Worm (Caenorhabditis elegans): Measurements from ENCODE around the gene Y39A3B.1.

DNA sequence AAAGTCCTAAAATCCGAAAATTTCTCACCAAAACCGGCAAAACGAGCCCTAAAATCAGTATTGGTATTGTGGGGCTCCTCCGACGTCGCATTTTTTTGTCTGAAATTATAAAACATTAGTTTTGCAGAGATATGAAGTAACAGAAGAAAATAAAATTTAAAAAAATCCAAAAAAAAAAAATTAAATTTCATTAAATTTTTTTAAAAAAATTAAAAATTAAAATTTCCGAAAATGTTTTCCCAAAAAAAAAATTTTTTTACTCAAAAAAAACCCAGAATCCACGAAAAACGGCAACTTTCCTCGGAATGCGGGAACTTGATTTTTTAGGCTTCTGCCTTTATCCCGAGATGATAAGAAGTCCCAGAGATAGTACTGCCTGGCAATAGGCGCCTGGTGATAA, 42.1 kb downstream of the Y39A3B.1 start, which contains the start of gene dpy-1:
- TF ChIP-seq pqm-1 (tag; optimal IDR thresholded peaks at IDR 0.05) (no peak), ama-1 (optimal IDR thresholded peaks at IDR 0.05) (no peak), egl-27 (tag; optimal IDR thresholded peaks at IDR 0.05) (no peak), snpc-4 (tag; optimal IDR thresholded peaks at IDR 0.05) (no peak), nhr-11 (tag; optimal IDR thresholded peaks at IDR 0.05) (no peak), ztf-11 (tag; optimal IDR thresholded peaks at IDR 0.05) (no peak), ZK546.5 (tag; optimal IDR thresholded peaks at IDR 0.05) (no peak), aly-2 (tag; optimal IDR thresholded peaks at IDR 0.05) (no peak), zag-1 (tag; optimal IDR thresholded peaks at IDR 0.05) (no peak), fos-1 (tag; optimal IDR thresholded peaks at IDR 0.05) (no peak), ztf-4 (tag; optimal IDR thresholded peaks at IDR 0.05) (no peak), eor-1 (tag; optimal IDR thresholded peaks at IDR 0.05) (no peak), unc-39 (tag; optimal IDR thresholded peaks at IDR 0.05) (no peak)
